Worm (Caenorhabditis elegans): ENCODE data around the gene mrpl-20.

DNA sequence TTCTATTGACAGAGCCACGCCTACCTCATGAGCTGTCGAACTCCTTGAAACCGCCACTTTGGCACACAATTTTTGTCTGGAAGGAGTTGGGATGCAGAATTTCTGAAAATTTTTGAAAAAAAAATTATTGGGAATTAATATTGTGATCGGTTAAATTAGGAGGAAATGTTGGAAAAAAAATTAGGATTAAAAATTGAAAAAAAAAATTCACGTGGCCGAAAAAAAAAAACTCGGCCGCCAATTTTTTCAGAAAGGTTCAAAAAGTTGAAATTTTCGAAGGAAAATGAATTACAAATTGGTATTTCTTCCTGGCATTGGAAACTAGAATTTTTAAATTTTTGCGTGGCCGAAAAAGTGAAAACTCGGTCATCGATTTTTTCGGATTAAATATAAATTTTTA, 18.0 kb downstream of the mrpl-20 start, which contains the start of gene dmsr-3:
- TF ChIP-seq snpc-4 (tag; optimal IDR thresholded peaks at IDR 0.05) (no peak), lin-14 (GFP tag; optimal IDR thresholded peaks at IDR 0.05) (no peak)

All from whole organism, L1 larva.